Fruit fly (Drosophila melanogaster) Kc167 (cell line): ENCODE data around the gene CG9338.

ENCODE experiments used
- Myc ChIP-seq: fragments of >200 bp; optimal IDR thresholded peaks from 2 replicates; lab custom pipeline; 2017; ENCODE audit warnings: missing external identifiers
- Sin3A ChIP-seq: fragments of >200 bp; optimal IDR thresholded peaks from 2 replicates; lab custom pipeline; 2018; ENCODE audit warnings: missing external identifiers
- h ChIP-seq: fragments of >200 bp; optimal IDR thresholded peaks from 3 replicates; lab custom pipeline; 2018; ENCODE audit warnings: missing external identifiers
- insv ChIP-seq: fragments of >200 bp; optimal IDR thresholded peaks from 3 replicates; lab custom pipeline; 2018; ENCODE audit warnings: missing external identifiers
- psq ChIP-seq: fragments of >200 bp; optimal IDR thresholded peaks from 2 replicates; lab custom pipeline; 2017; ENCODE audit warnings: missing external identifiers
- ttk ChIP-seq: sonication (Bioruptor generic); optimal IDR thresholded peaks from 2 replicates; lab custom pipeline; 2017; ENCODE audit warnings: missing external identifiers

DNA sequence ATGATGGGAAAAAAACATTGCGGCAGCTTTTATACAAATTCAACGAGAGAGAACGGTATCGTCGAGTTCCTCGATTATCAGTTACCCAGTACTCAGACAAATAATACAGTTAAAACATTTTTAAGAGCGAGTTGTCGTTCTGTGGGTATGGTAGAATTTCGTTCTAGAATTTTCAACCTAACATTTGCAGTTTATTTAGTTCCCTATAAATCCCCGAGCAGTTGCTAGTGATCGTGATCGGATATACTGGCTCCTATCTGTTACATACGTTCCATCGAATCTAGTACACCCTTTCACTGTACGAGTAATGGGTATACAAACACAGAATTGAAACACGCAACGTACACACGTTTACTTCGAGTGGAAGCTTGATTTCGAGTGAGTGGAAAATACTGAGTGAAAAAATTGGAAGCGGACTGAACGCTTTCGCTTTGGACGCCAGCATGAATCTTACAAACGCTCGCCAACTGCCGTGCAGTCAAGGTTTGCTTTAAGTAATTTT is at the start of gene CG9338:
- TF ChIP-seq h (lab: Kevin White, UChicago) = no peak
- TF ChIP-seq Sin3A (lab: Kevin White, UChicago) = no peak
- no peak for TF ChIP-seq psq (lab: Kevin White, UChicago)
- no peak for TF ChIP-seq insv
- TF ChIP-seq Myc (lab: Kevin White, UChicago) = no peak
- no peak for TF ChIP-seq ttk (lab: Kevin White, UChicago)
